Worm (Caenorhabditis elegans) whole organism, midembryonic: ENCODE measurements around the gene alkb-1.

Experiments
- T22C8.4 ChIP-seq: fragments of 200-800 bp; sonication (Bioruptor generic); IDR thresholded peaks from 2 replicates; pipeline ENCODE4 v1.3.6; 2022; ENCODE audit warnings: missing genetic modification characterization, missing compliant biosample characterization
- cog-1 ChIP-seq: sonication (generic microtip); optimal IDR thresholded peaks from 2 replicates; lab custom pipeline; 2016; ENCODE audit warnings: missing genetic modification characterization, missing compliant biosample characterization
- flt-1 ChIP-seq: fragments of 200-800 bp; sonication (Bioruptor generic); IDR thresholded peaks from 2 replicates; pipeline ENCODE4 v1.3.6; 2022; ENCODE audit warnings: missing genetic modification characterization, missing compliant biosample characterization
- klf-2 ChIP-seq: fragments of 200-800 bp; sonication (Bioruptor generic); conservative IDR thresholded peaks from 2 replicates; pipeline ENCODE4 v1.3.6; 2022; ENCODE audit warnings: missing genetic modification reagents, missing genetic modification characterization, missing compliant biosample characterization
- med-1 ChIP-seq: sonication (generic microtip); optimal IDR thresholded peaks from 2 replicates; lab custom pipeline; 2017; ENCODE audit warnings: missing genetic modification characterization, mild to moderate bottlenecking, missing compliant biosample characterization, antibody characterized with exemption, missing genetic modification reagents; ENCODE audit not compliant: insufficient read depth
- ref-1 ChIP-seq: fragments of 200-800 bp; sonication (Bioruptor generic); conservative IDR thresholded peaks from 2 replicates; pipeline ENCODE4 v1.3.6; 2022; ENCODE audit warnings: missing genetic modification reagents, missing genetic modification characterization, missing compliant biosample characterization
- tab-1 ChIP-seq: fragments of 200-800 bp; sonication (Bioruptor generic); IDR thresholded peaks from 2 replicates; pipeline ENCODE4 v1.3.6; 2022; ENCODE audit warnings: missing genetic modification characterization, missing compliant biosample characterization
- ztf-23 ChIP-seq: fragments of 200-800 bp; sonication (Bioruptor generic); IDR thresholded peaks from 2 replicates; pipeline ENCODE4 v1.3.6; 2022; ENCODE audit warnings: missing genetic modification reagents, missing genetic modification characterization, missing compliant biosample characterization
- ztf-29 ChIP-seq: fragments of 200-800 bp; sonication (Bioruptor generic); IDR thresholded peaks from 2 replicates; pipeline ENCODE4 v1.3.6; 2022; ENCODE audit warnings: missing genetic modification reagents, missing genetic modification characterization, missing compliant biosample characterization

Gene alkb-1

DNA sequence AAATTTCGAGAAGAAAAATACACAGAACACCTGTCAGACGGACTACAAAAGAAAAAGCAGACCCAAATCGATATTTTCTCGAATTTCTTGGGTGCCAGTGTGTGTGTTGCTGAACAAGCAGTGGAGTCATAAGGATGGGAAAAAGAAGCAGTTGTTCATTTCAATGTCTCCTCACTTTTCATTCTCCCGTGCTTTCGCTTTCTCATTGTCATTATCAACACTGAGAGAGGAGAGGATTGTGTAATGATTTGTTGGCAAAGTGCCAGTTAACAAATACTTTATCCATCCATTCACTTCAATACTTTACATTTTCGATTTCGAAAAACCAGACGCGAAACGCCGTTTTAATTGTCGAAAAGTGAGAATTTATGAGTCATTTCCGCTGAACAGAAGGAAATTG lies 36.6 kb upstream of the alkb-1 start:
- TF ChIP-seq cog-1 (no peak), tab-1 (GFP tag; lab: Robert Waterston, UW) (no peak), med-1 (GFP tag; lab: Kevin White, UChicago) (no peak), ref-1 (GFP tag; lab: Robert Waterston, UW) (no peak), ztf-29 (GFP tag; lab: Robert Waterston, UW) (no peak), flt-1 (no peak)

DNA sequence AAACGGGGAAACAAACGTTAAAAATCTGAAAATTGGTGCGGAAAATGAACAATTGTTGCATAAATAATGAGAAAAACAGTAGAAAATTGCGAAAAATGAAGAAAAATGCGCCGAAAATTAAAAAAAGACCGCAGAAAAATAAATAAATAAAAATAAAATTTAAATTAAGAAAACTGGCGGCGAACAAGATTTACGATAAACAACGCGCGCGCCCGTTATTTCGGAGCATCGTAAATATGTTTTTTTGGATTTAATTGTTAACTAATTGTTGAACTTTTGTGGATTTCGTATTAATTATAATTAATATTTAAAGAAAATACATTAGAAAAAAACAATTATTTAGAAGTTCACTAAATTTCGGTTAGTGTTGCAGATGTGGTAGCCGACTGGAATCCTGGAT lies 35.4 kb upstream of the alkb-1 start:
- no peak for TF ChIP-seq T22C8.4 (GFP tag; lab: Robert Waterston, UW)

DNA sequence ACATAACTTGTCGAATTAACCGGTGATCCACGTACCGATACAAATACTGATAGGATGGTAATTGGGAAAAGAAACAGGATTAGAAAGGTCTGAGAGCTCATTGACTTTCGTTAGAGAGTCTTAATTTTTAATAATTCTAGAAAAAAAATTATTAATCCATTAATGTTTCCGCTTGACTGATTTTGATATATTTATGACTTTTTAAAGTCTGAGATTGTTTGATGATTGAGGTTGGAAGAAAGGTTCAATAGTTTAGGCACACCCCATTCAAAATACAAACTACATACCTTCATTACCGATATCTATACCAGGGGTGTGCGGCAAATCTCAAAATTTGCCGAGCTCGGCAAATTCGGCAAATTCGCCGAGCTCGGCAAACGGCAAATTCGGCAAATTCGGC lies 34.0 kb upstream of the alkb-1 start, which contains the start of gene F54D12.10:
Gene F54D12.10, minus strand, starts transcription at position 101 of the 400 bp plus-strand sequence.
- TF ChIP-seq ztf-23 (GFP tag; lab: Robert Waterston, UW) (no peak), ztf-29 (GFP tag; lab: Robert Waterston, UW) (no peak), cog-1 (no peak), klf-2 (GFP tag; lab: Robert Waterston, UW) (no peak), T22C8.4 (GFP tag; lab: Robert Waterston, UW) (no peak), flt-1 (no peak), tab-1 (GFP tag; lab: Robert Waterston, UW) (no peak), med-1 (GFP tag; lab: Kevin White, UChicago) (no peak), ref-1 (GFP tag; lab: Robert Waterston, UW) (no peak)

DNA sequence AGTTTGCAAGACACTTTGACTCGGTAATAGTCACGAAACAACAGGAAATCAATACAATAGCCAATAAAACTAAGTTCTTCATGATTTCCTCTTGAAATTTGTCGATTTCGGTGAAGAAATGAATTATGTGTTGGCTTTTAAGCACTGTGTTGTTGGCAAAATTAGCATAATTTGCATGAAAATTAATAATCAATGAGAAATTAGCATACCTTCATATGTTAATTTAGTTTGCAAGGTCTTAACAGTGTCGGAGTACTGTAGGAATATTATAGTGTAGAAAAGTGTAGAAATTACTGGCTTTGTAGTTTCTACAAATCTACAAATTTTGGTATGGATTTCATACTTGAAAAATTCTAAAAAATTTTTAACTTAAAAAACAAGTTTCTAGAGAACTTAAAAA lies 30.6 kb upstream of the alkb-1 start, which contains the start of gene F54D12.9:
Gene F54D12.9, minus strand, starts transcription at position 101 of the 400 bp plus-strand sequence.
- no peak for TF ChIP-seq ref-1 (GFP tag; lab: Robert Waterston, UW)
- TF ChIP-seq T22C8.4 (GFP tag; lab: Robert Waterston, UW): no peak
- TF ChIP-seq tab-1 (GFP tag; lab: Robert Waterston, UW): no peak
- TF ChIP-seq klf-2 (GFP tag; lab: Robert Waterston, UW): no peak
- TF ChIP-seq cog-1: no peak
- TF ChIP-seq med-1 (GFP tag; lab: Kevin White, UChicago): no peak

DNA sequence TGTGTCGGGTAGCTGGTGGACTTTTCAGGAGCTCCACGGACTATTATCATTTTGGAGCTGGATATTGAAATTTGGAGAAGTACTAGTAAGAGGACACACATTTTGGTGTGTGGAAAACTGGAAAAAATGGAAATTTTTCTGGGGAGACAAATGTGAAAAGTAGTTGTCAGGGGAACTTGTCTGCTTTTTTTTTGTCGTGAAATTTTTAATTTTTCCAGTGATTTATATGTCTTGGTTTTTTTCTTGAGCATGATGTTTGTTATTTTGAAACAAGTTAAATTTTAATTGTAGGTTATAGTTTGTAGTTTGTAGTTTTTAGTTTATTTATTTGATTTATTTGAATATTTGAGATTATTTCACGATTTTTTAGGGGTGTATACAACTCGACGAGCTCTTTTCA lies 26.9 kb upstream of the alkb-1 start, which contains the start of gene F54D12.7:
Gene F54D12.7, minus strand, starts transcription at position 101 of the 400 bp plus-strand sequence.
- TF ChIP-seq klf-2 (GFP tag; lab: Robert Waterston, UW): no peak
- TF ChIP-seq tab-1 (GFP tag; lab: Robert Waterston, UW): no peak
- TF ChIP-seq ref-1 (GFP tag; lab: Robert Waterston, UW): no peak
- TF ChIP-seq ztf-23 (GFP tag; lab: Robert Waterston, UW): no peak
- no peak for TF ChIP-seq flt-1
- TF ChIP-seq cog-1: no peak
- no peak for TF ChIP-seq ztf-29 (GFP tag; lab: Robert Waterston, UW)
- TF ChIP-seq T22C8.4 (GFP tag; lab: Robert Waterston, UW): no peak
- no peak for TF ChIP-seq med-1 (GFP tag; lab: Kevin White, UChicago)

DNA sequence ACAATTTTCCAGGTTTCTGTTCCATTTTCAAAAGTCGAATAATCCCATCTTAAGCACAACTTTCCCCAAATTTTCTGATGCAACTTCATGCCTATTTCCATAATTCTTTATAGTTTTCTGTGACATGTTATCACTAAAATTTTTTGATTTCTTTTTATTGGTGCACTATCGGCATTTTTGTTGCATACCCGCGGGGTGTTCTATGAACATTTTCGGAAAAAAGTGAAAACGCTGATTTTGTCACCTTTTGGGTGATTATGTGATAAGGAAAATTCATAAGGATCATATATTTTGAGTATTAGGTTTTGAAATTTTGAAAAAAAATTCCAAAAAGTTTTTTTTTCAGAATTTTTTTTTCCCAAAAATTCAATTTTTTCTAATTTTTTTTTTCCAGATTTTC lies 25.7 kb upstream of the alkb-1 start, which contains the start of gene aat-7:
Gene aat-7, plus strand, starts transcription at position 393 of the 400 bp plus-strand sequence.
- TF ChIP-seq flt-1 (no peak), ref-1 (GFP tag; lab: Robert Waterston, UW) (no peak), klf-2 (GFP tag; lab: Robert Waterston, UW) (no peak), cog-1 (no peak), med-1 (GFP tag; lab: Kevin White, UChicago) (no peak), ztf-23 (GFP tag; lab: Robert Waterston, UW) (no peak), ztf-29 (GFP tag; lab: Robert Waterston, UW) (no peak), tab-1 (GFP tag; lab: Robert Waterston, UW) (no peak), T22C8.4 (GFP tag; lab: Robert Waterston, UW) (no peak)

DNA sequence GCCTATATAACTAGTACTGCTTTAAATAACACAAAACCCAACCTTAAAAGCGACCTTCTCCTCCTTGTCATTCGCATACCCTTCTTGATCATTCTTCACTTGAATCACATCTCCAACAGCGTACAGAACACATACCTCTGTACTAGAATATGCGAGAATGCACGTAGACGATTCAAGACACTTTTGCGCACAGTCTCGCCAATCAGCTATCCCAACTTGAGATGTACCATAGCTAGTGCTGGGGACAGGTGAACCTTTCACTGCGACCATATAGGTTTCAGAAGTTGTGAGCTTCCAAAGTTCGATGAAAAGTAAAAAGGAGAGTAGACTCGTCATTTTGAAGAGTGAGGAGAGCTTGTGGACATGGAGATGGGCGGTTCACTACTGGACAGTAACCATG lies 14.5 kb upstream of the alkb-1 start, which contains the start of gene F54D12.8:
Gene F54D12.8, minus strand, starts transcription at position 336 of the 400 bp plus-strand sequence.
- TF ChIP-seq T22C8.4 (GFP tag; lab: Robert Waterston, UW) (no peak), ztf-29 (GFP tag; lab: Robert Waterston, UW) (no peak), cog-1 (no peak), ztf-23 (GFP tag; lab: Robert Waterston, UW) (no peak), klf-2 (GFP tag; lab: Robert Waterston, UW) (no peak), flt-1 (no peak), tab-1 (GFP tag; lab: Robert Waterston, UW) (no peak), med-1 (GFP tag; lab: Kevin White, UChicago) (no peak), ref-1 (GFP tag; lab: Robert Waterston, UW) (no peak)

DNA sequence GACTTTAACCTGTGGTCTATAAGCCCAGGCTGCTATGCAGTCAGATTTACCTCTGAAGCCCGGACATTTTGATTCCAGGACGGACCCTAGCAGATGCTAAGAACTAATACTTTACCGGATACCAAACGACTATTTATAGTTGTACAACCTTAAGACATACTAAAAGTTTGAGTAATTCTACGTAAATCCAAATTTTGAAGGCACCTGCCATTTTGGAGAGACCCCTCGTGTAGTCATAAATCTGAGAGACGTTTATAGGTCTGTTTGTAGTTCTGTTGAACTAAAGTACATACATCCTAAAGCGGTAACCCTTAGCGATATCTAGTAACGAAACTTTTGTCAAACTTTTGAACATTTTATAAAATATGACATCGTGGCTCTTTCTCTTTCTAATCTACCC lies 13.8 kb upstream of the alkb-1 start, which contains the start of gene F54D12.2:
Gene F54D12.2, plus strand, starts transcription at position 301 of the 400 bp plus-strand sequence.
- TF ChIP-seq flt-1 (no peak), tab-1 (GFP tag; lab: Robert Waterston, UW) (no peak), ztf-23 (GFP tag; lab: Robert Waterston, UW) (no peak), med-1 (GFP tag; lab: Kevin White, UChicago) (no peak), cog-1 (no peak), T22C8.4 (GFP tag; lab: Robert Waterston, UW) (no peak), ref-1 (GFP tag; lab: Robert Waterston, UW) (no peak), klf-2 (GFP tag; lab: Robert Waterston, UW) (no peak), ztf-29 (GFP tag; lab: Robert Waterston, UW) (no peak)

DNA sequence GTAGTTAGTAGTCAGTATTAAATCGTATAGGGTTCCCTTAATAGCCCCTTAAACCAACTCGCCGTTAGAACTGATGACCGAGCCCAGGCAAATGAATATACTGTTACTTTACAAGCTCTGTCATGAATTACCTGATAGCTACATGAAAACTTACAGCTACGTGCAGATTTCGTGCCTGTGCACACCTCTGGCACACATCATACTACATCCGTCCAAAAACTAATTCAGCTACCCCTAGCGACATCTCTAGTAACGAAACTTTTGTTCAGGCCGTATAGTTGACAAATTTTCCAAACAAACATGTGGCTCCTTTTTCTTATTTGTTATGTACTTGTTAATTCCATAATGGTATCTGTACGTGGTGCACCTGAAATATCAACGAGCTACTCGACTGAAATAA lies 12.1 kb upstream of the alkb-1 start, which contains the start of gene F54D12.1:
Gene F54D12.1, plus strand, starts transcription at position 301 of the 400 bp plus-strand sequence.
- TF ChIP-seq ztf-29 (GFP tag; lab: Robert Waterston, UW) (no peak), cog-1 (no peak), flt-1 (no peak), ref-1 (GFP tag; lab: Robert Waterston, UW) (no peak), med-1 (GFP tag; lab: Kevin White, UChicago) (no peak), T22C8.4 (GFP tag; lab: Robert Waterston, UW) (no peak), klf-2 (GFP tag; lab: Robert Waterston, UW) (no peak), ztf-23 (GFP tag; lab: Robert Waterston, UW) (no peak), tab-1 (GFP tag; lab: Robert Waterston, UW) (no peak)
